Fruit fly (Drosophila melanogaster) whole organism, adult: ENCODE measurements around the gene CG7906.

Source experiments
- CG11617 ChIP-seq: fragments of 200-800 bp; sonication (Bioruptor generic); optimal IDR thresholded peaks from 2 replicates; lab custom pipeline; 2017; ENCODE audit warnings: mild to moderate bottlenecking, missing biosample characterization, missing genetic modification reagents, missing genetic modification characterization
- CG12768 ChIP-seq: fragments of 200-800 bp; sonication (Bioruptor generic); optimal IDR thresholded peaks from 2 replicates; lab custom pipeline; 2017; ENCODE audit warnings: missing biosample characterization, missing genetic modification characterization, mild to moderate bottlenecking, moderate library complexity, missing genetic modification reagents
- CG14711 ChIP-seq: fragments of 200-800 bp; sonication (Bioruptor generic); optimal IDR thresholded peaks from 2 replicates; lab custom pipeline; 2018; ENCODE audit warnings: missing biosample characterization, mild to moderate bottlenecking, missing genetic modification characterization, moderate library complexity
- CG5204 ChIP-seq: fragments of 200-800 bp; sonication (Bioruptor generic); optimal IDR thresholded peaks from 2 replicates; lab custom pipeline; 2016; ENCODE audit warnings: missing biosample characterization, missing genetic modification characterization
- Clk ChIP-seq: fragments of 200-800 bp; sonication (Bioruptor generic); optimal IDR thresholded peaks from 2 replicates; lab custom pipeline; 2017; ENCODE audit warnings: missing biosample characterization, missing genetic modification characterization
- Mnt ChIP-seq: fragments of 200-800 bp; sonication (Bioruptor generic); optimal IDR thresholded peaks from 2 replicates; lab custom pipeline; 2016; ENCODE audit warnings: missing biosample characterization, mild to moderate bottlenecking, missing genetic modification characterization
- bab1 ChIP-seq: fragments of 200-800 bp; sonication (Bioruptor generic); optimal IDR thresholded peaks from 3 replicates; lab custom pipeline; 2019; ENCODE audit warnings: missing biosample characterization, mild to moderate bottlenecking, missing genetic modification characterization, moderate library complexity
- cic ChIP-seq: fragments of 200-800 bp; sonication (Bioruptor generic); optimal IDR thresholded peaks from 2 replicates; lab custom pipeline; 2017; ENCODE audit warnings: missing biosample characterization, mild to moderate bottlenecking, missing genetic modification characterization, moderate library complexity
- cnc ChIP-seq, 2 experiments: fragments of >200 bp; optimal IDR thresholded peaks; 2 replicates each; lab custom pipeline; 2017
- kay ChIP-seq: fragments of 200-800 bp; sonication (Bioruptor generic); peaks from one replicate; lab custom pipeline; 2016; ENCODE audit warnings: missing biosample characterization, missing genetic modification characterization, borderline replicate concordance
- ovo ChIP-seq: fragments of 200-800 bp; sonication (Bioruptor generic); optimal IDR thresholded peaks from 2 replicates; lab custom pipeline; 2016; ENCODE audit warnings: missing biosample characterization, missing genetic modification characterization
- pad ChIP-seq: fragments of 200-800 bp; sonication (Bioruptor generic); optimal IDR thresholded peaks from 3 replicates; lab custom pipeline; 2017; ENCODE audit warnings: missing biosample characterization, missing genetic modification characterization, mild to moderate bottlenecking, moderate library complexity, missing genetic modification reagents
- tj ChIP-seq: fragments of 200-800 bp; sonication (Bioruptor generic); optimal IDR thresholded peaks from 3 replicates; lab custom pipeline; 2017; ENCODE audit warnings: missing biosample characterization, mild to moderate bottlenecking, missing genetic modification characterization, moderate library complexity

DNA sequence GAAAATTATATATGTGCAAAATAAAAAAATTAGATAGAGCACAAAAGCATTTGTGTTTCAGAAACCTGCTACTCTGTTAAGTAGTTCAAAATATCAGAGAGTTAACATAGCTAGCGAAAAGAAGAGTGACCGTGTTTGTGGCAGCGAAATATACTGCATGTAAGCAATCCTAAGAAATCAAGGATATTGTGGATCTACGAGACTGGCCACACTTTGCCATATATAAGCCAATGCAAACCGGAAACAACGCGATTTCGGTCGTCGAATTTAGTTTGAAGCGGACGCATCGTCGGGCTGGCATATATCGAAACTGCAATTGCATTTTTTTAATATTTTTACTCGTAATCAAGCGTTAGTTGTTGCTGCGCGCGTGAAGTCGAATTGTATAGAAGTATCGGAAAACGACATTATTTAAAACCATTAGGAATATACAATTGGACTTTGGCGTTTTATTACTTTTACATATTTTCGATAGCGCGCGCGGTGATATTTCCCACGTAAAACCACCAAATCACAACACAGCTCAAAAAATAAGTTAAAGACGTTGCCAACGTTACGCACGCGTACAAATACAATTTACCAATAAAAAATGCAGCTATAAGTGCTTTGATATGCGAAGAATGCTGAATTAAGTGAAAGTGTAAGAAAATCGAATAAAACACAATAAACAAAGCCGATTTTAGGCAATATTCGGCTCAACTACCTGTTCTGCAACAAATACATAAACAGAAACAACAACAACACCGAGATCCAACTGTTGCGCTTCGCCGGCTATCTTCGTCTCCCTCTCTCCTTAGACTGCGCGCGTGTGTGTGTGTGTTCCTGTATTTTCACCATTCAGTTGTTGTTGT is 45.6 kb upstream of the CG7906 start, which contains the start of gene nuf:
- TF ChIP-seq cic (GFP tag; lab: Kevin White, UChicago) = no peak
- TF ChIP-seq CG11617 (GFP tag; lab: Kevin White, UChicago) = peak; percentile 56
- TF ChIP-seq CG5204 (GFP tag; lab: Kevin White, UChicago) = no peak
- TF ChIP-seq CG12768 (GFP tag; lab: Kevin White, UChicago) = no peak
- no peak for TF ChIP-seq pad (GFP tag; lab: Kevin White, UChicago)
- peak; percentile 50 for TF ChIP-seq tj (GFP tag; lab: Kevin White, UChicago)
- TF ChIP-seq kay (GFP tag; lab: Kevin White, UChicago) = no peak
- TF ChIP-seq Mnt (GFP tag; lab: Kevin White, UChicago) = peak; percentile 19
- no peak for TF ChIP-seq cnc (optimal IDR thresholded peaks at IDR 0.05; lab: Kevin White, UChicago)
- no peak for TF ChIP-seq CG14711 (tag; lab: Kevin White, UChicago)
- no peak for TF ChIP-seq Clk (GFP tag; lab: Kevin White, UChicago)
- TF ChIP-seq bab1 = peak; percentile 76
- TF ChIP-seq ovo (GFP tag; lab: Kevin White, UChicago) = peak; percentile 62
